Worm (Caenorhabditis elegans) whole organism, late embryonic: ENCODE results near the gene ZK643.2.

ENCODE experiments used
- F13H6.1 ChIP-seq: sonication (generic microtip); optimal IDR thresholded peaks from 2 replicates; lab custom pipeline; 2016; ENCODE audit warnings: missing genetic modification characterization, missing compliant biosample characterization
- ama-1 ChIP-seq: fragments of 150-350 bp; optimal IDR thresholded peaks from 2 replicates; lab custom pipeline; 2014
- ceh-9 ChIP-seq: sonication (generic microtip); optimal IDR thresholded peaks from 2 replicates; lab custom pipeline; 2016; ENCODE audit warnings: mild to moderate bottlenecking, missing genetic modification characterization, inconsistent platforms, missing compliant biosample characterization
- dve-1 ChIP-seq: sonication (generic microtip); optimal IDR thresholded peaks from 2 replicates; lab custom pipeline; 2017; ENCODE audit warnings: antibody characterized with exemption, mild to moderate bottlenecking, missing genetic modification characterization, missing compliant biosample characterization
- elt-2 ChIP-seq: sonication (generic microtip); optimal IDR thresholded peaks from 2 replicates; lab custom pipeline; 2016; ENCODE audit warnings: missing genetic modification reagents, missing genetic modification characterization, missing compliant biosample characterization
- fax-1 ChIP-seq: sonication (generic microtip); optimal IDR thresholded peaks from 2 replicates; lab custom pipeline; 2016; ENCODE audit warnings: missing genotype, missing genetic modification characterization, missing compliant biosample characterization
- lin-11 ChIP-seq: fragments of 200-800 bp; sonication (Bioruptor generic); optimal IDR thresholded peaks from 2 replicates; lab custom pipeline; 2018; ENCODE audit warnings: mild to moderate bottlenecking, missing genetic modification characterization, missing compliant biosample characterization
- madf-2 ChIP-seq: sonication (generic microtip); optimal IDR thresholded peaks from 2 replicates; lab custom pipeline; 2017; ENCODE audit warnings: missing genetic modification characterization, missing compliant biosample characterization
- pax-1 ChIP-seq: fragments of 150-350 bp; optimal IDR thresholded peaks from 2 replicates; lab custom pipeline; 2014; ENCODE audit warnings: missing biosample characterization, missing genetic modification characterization
- ref-2 ChIP-seq: sonication (generic microtip); optimal IDR thresholded peaks from 2 replicates; lab custom pipeline; 2016; ENCODE audit warnings: missing genetic modification characterization, missing compliant biosample characterization
- syd-9 ChIP-seq: sonication (generic microtip); optimal IDR thresholded peaks from 2 replicates; lab custom pipeline; 2016; ENCODE audit warnings: mild to moderate bottlenecking, missing genetic modification characterization, moderate library complexity, missing compliant biosample characterization
- unc-3 ChIP-seq, 2 experiments: fragments of 200-800 bp in 1 of 2; sonication (Bioruptor generic) in 1 of 2; sonication (generic microtip) in 1 of 2; conservative IDR thresholded peaks in 1 of 2; optimal IDR thresholded peaks in 1 of 2; 2 replicates each; pipeline versions ENCODE4 v1.3.6 to Lab custom; 2016 to 2022; ENCODE audit warnings: missing compliant biosample characterization in 2 of 2, missing genetic modification characterization in 2 of 2, missing genetic modification reagents in 1 of 2

- TF ChIP-seq dve-1 (tag; lab: Kevin White, UChicago) (no peak), elt-2 (tag; lab: Kevin White, UChicago) (no peak), ama-1 (lab: Kevin White, UChicago) (no peak), lin-11 (no peak), unc-3 (GFP tag; conservative IDR thresholded peaks at IDR 0.05; lab: Robert Waterston, UW) (no peak), unc-3 (tag; optimal IDR thresholded peaks at IDR 0.05; lab: Kevin White, UChicago) (no peak), ceh-9 (no peak), ref-2 (tag; lab: Kevin White, UChicago) (no peak), fax-1 (tag; lab: Kevin White, UChicago) (no peak), madf-2 (tag; lab: Kevin White, UChicago) (no peak), syd-9 (tag; lab: Kevin White, UChicago) (no peak), pax-1 (no peak), F13H6.1 (tag; lab: Kevin White, UChicago) (no peak)
These were observed 45.6 kb downstream of the ZK643.2 start, which contains the start of gene rpn-6.2 for ce11 chrIII:9001899-9002298.
